Worm (Caenorhabditis elegans) whole organism, early embryonic: ENCODE data around the gene sdz-38.

Experiments
- B0310.2 ChIP-seq: sonication (generic microtip); optimal IDR thresholded peaks from 2 replicates; lab custom pipeline; 2016; ENCODE audit warnings: mild to moderate bottlenecking, missing genetic modification characterization, missing compliant biosample characterization
- F13C5.2 ChIP-seq: sonication (generic microtip); optimal IDR thresholded peaks from 2 replicates; lab custom pipeline; 2017; ENCODE audit warnings: mild to moderate bottlenecking, missing genetic modification characterization, inconsistent platforms, missing compliant biosample characterization
- aly-1 ChIP-seq: sonication (generic microtip); optimal IDR thresholded peaks from 2 replicates; lab custom pipeline; 2016; ENCODE audit warnings: missing genetic modification characterization, missing compliant biosample characterization
- ama-1 ChIP-seq: fragments of 150-350 bp; optimal IDR thresholded peaks from 2 replicates; lab custom pipeline; 2014
- ceh-13 ChIP-seq: fragments of 200-800 bp; sonication (Bioruptor generic); optimal IDR thresholded peaks from 2 replicates; lab custom pipeline; 2018; ENCODE audit warnings: mild to moderate bottlenecking, missing genetic modification characterization, missing compliant biosample characterization
- ceh-36 ChIP-seq: sonication (generic microtip); optimal IDR thresholded peaks from 2 replicates; lab custom pipeline; 2016; ENCODE audit warnings: missing genetic modification characterization, inconsistent platforms, missing compliant biosample characterization
- ets-7 ChIP-seq: sonication (generic microtip); optimal IDR thresholded peaks from 2 replicates; lab custom pipeline; 2016; ENCODE audit warnings: missing genotype, missing genetic modification characterization, missing compliant biosample characterization
- flt-1 ChIP-seq: fragments of 200-800 bp; sonication (Bioruptor generic); IDR thresholded peaks from 2 replicates; pipeline ENCODE4 v1.3.6; 2022; ENCODE audit warnings: missing genetic modification characterization, missing compliant biosample characterization
- hmbx-1 ChIP-seq: sonication (generic microtip); optimal IDR thresholded peaks from 2 replicates; lab custom pipeline; 2016; ENCODE audit warnings: mild to moderate bottlenecking, missing genetic modification characterization, missing compliant biosample characterization
- hmg-4 ChIP-seq: fragments of 200-800 bp; sonication (Bioruptor generic); optimal IDR thresholded peaks from 2 replicates; lab custom pipeline; 2018; ENCODE audit warnings: mild to moderate bottlenecking, missing genetic modification characterization, missing compliant biosample characterization
- hnd-1 ChIP-seq: sonication (generic microtip); optimal IDR thresholded peaks from 2 replicates; lab custom pipeline; 2016; ENCODE audit warnings: missing genetic modification characterization, missing compliant biosample characterization
- pes-1 ChIP-seq: fragments of 200-800 bp; sonication (Bioruptor generic); IDR thresholded peaks from 2 replicates; pipeline ENCODE4 v1.3.6; 2022; ENCODE audit warnings: missing genetic modification reagents, missing genetic modification characterization, missing compliant biosample characterization
- scrt-1 ChIP-seq: fragments of 200-800 bp; sonication (Bioruptor generic); IDR thresholded peaks from 2 replicates; pipeline ENCODE4 v1.3.6; 2022; ENCODE audit warnings: missing genetic modification characterization, missing compliant biosample characterization
- sea-1 ChIP-seq: fragments of 200-800 bp; sonication (Bioruptor generic); conservative IDR thresholded peaks from 2 replicates; pipeline ENCODE4 v1.3.6; 2022; ENCODE audit warnings: missing genetic modification characterization, missing compliant biosample characterization
- tbx-11 ChIP-seq: fragments of 200-800 bp; sonication (Bioruptor generic); IDR thresholded peaks from 2 replicates; pipeline ENCODE4 v1.3.6; 2022; ENCODE audit warnings: missing genetic modification characterization, missing compliant biosample characterization
- tbx-37 ChIP-seq: fragments of 200-800 bp; sonication (Bioruptor generic); conservative IDR thresholded peaks from 2 replicates; pipeline ENCODE4 v1.3.6; 2022; ENCODE audit warnings: missing genetic modification reagents, missing genetic modification characterization, missing compliant biosample characterization
- tra-4 ChIP-seq: sonication (generic microtip); optimal IDR thresholded peaks from 2 replicates; lab custom pipeline; 2017; ENCODE audit warnings: missing genetic modification characterization, missing compliant biosample characterization

sdz-38 gene

ce11 chrII:9986635-9987575, 5.2 kb upstream of the sdz-38 start:
- no peak for TF ChIP-seq sea-1 (GFP tag; lab: Robert Waterston, UW)
- no peak for TF ChIP-seq hmg-4 (GFP tag; lab: Kevin White, UChicago)
- no peak for TF ChIP-seq ceh-13
- no peak for TF ChIP-seq ceh-36

- no peak for TF ChIP-seq ets-7 (tag; lab: Kevin White, UChicago)
- no peak for TF ChIP-seq sea-1 (GFP tag; lab: Robert Waterston, UW)
- peak; percentile 47 for TF ChIP-seq hmg-4 (GFP tag; lab: Kevin White, UChicago)
- no peak for TF ChIP-seq tbx-11 (GFP tag; lab: Robert Waterston, UW)
- peak; percentile 49 for TF ChIP-seq F13C5.2 (tag; lab: Kevin White, UChicago)
Measured at ce11 chrII:9984866-9985336, 3.2 kb upstream of the sdz-38 start.

ce11 chrII:9982437-9982836, 777 bp upstream of the sdz-38 start:
- no peak for TF ChIP-seq tbx-11 (GFP tag; lab: Robert Waterston, UW)
- no peak for TF ChIP-seq aly-1 (tag; lab: Kevin White, UChicago)
- TF ChIP-seq F13C5.2 (tag; lab: Kevin White, UChicago) = no peak
- TF ChIP-seq flt-1 = no peak
- TF ChIP-seq ets-7 (tag; lab: Kevin White, UChicago) = no peak
- no peak for TF ChIP-seq tbx-37
- no peak for TF ChIP-seq hmg-4 (GFP tag; lab: Kevin White, UChicago)
- no peak for TF ChIP-seq pes-1 (GFP tag; lab: Robert Waterston, UW)

- TF ChIP-seq tbx-37 = no peak
- no peak for TF ChIP-seq pes-1 (GFP tag; lab: Robert Waterston, UW)
- no peak for TF ChIP-seq hnd-1
- TF ChIP-seq ama-1 = no peak
- no peak for TF ChIP-seq ceh-36
- TF ChIP-seq hmg-4 (GFP tag; lab: Kevin White, UChicago) = no peak
- no peak for TF ChIP-seq hmbx-1
- no peak for TF ChIP-seq tra-4 (tag; lab: Kevin White, UChicago)
- no peak for TF ChIP-seq ceh-13
Measured at ce11 chrII:9980077-9980631, 1.5 kb downstream of the sdz-38 start, which contains the start of gene ZK892.6. Gene ZK892.6, minus strand, starts transcription at chrII:9980127.

ce11 chrII:9976405-9976804, 5.3 kb downstream of the sdz-38 start, which contains the start of gene R53.8:
Gene R53.8, plus strand, starts transcription at chrII:9976705.
- no peak for TF ChIP-seq tbx-11 (GFP tag; lab: Robert Waterston, UW)
- no peak for TF ChIP-seq F13C5.2 (tag; lab: Kevin White, UChicago)
- TF ChIP-seq flt-1 = no peak
- no peak for TF ChIP-seq scrt-1 (GFP tag; lab: Robert Waterston, UW)
- no peak for TF ChIP-seq pes-1 (GFP tag; lab: Robert Waterston, UW)
- no peak for TF ChIP-seq B0310.2 (tag; lab: Kevin White, UChicago)
- no peak for TF ChIP-seq tra-4 (tag; lab: Kevin White, UChicago)
- no peak for TF ChIP-seq sea-1 (GFP tag; lab: Robert Waterston, UW)
- TF ChIP-seq hmbx-1 = no peak
- TF ChIP-seq hmg-4 (GFP tag; lab: Kevin White, UChicago) = no peak
- TF ChIP-seq ets-7 (tag; lab: Kevin White, UChicago) = no peak
- TF ChIP-seq ama-1 = no peak
- no peak for TF ChIP-seq tbx-37
- no peak for TF ChIP-seq ceh-13
- TF ChIP-seq ceh-36 = no peak

ce11 chrII:9974967-9975366, 6.7 kb downstream of the sdz-38 start, which contains the start of gene aakg-5:
Gene aakg-5, minus strand, starts transcription at chrII:9975125.
- no peak for TF ChIP-seq hmbx-1
- no peak for TF ChIP-seq tra-4 (tag; lab: Kevin White, UChicago)
- TF ChIP-seq scrt-1 (GFP tag; lab: Robert Waterston, UW) = no peak
- no peak for TF ChIP-seq pes-1 (GFP tag; lab: Robert Waterston, UW)
- TF ChIP-seq tbx-37 = no peak
- TF ChIP-seq B0310.2 (tag; lab: Kevin White, UChicago) = no peak
- TF ChIP-seq hnd-1 = no peak
- TF ChIP-seq aly-1 (tag; lab: Kevin White, UChicago) = no peak
- TF ChIP-seq sea-1 (GFP tag; lab: Robert Waterston, UW) = no peak
- TF ChIP-seq ama-1 = no peak
- no peak for TF ChIP-seq tbx-11 (GFP tag; lab: Robert Waterston, UW)
- no peak for TF ChIP-seq flt-1
- no peak for TF ChIP-seq ets-7 (tag; lab: Kevin White, UChicago)
- no peak for TF ChIP-seq hmg-4 (GFP tag; lab: Kevin White, UChicago)
- TF ChIP-seq F13C5.2 (tag; lab: Kevin White, UChicago) = no peak
- no peak for TF ChIP-seq ceh-13
- no peak for TF ChIP-seq ceh-36

- TF ChIP-seq hmg-4 (GFP tag; lab: Kevin White, UChicago) (no peak), ceh-36 (no peak), ceh-13 (no peak)
Measured at ce11 chrII:9974210-9974609, 7.5 kb downstream of the sdz-38 start.
